Worm (Caenorhabditis elegans) whole organism, midembryonic: Measurements from ENCODE around the gene rde-11.

ENCODE experiments used
- T22C8.4 ChIP-seq: fragments of 200-800 bp; sonication (Bioruptor generic); IDR thresholded peaks from 2 replicates; pipeline ENCODE4 v1.3.6; 2022; ENCODE audit warnings: missing genetic modification characterization, missing compliant biosample characterization
- flt-1 ChIP-seq: fragments of 200-800 bp; sonication (Bioruptor generic); IDR thresholded peaks from 2 replicates; pipeline ENCODE4 v1.3.6; 2022; ENCODE audit warnings: missing genetic modification characterization, missing compliant biosample characterization
- ref-1 ChIP-seq: fragments of 200-800 bp; sonication (Bioruptor generic); conservative IDR thresholded peaks from 2 replicates; pipeline ENCODE4 v1.3.6; 2022; ENCODE audit warnings: missing genetic modification reagents, missing genetic modification characterization, missing compliant biosample characterization
- tab-1 ChIP-seq: fragments of 200-800 bp; sonication (Bioruptor generic); IDR thresholded peaks from 2 replicates; pipeline ENCODE4 v1.3.6; 2022; ENCODE audit warnings: missing genetic modification characterization, missing compliant biosample characterization
- ztf-29 ChIP-seq: fragments of 200-800 bp; sonication (Bioruptor generic); IDR thresholded peaks from 2 replicates; pipeline ENCODE4 v1.3.6; 2022; ENCODE audit warnings: missing genetic modification reagents, missing genetic modification characterization, missing compliant biosample characterization

DNA sequence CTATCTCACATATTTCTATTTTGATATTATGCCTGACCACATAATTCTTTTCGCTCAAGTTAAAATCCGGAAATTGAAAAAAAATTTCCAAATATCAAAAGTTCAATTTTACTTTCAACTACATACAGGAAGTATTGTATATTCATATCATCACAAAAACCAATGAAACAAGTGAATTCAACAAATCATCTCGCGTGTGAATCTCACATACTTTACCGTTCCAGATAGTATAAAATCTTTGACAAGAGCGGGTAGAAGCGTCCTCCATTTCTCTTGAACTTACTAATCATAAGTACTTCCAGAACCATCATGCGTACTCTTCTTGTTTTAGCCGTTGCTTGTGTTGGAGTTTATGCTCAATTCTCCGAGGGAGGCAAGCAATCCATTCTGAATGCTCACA lies 33.6 kb upstream of the rde-11 start, which contains the start of gene scl-8:
- TF ChIP-seq tab-1 (GFP tag; lab: Robert Waterston, UW) (no peak), ref-1 (GFP tag; lab: Robert Waterston, UW) (no peak), flt-1 (GFP tag; lab: Robert Waterston, UW) (no peak), T22C8.4 (GFP tag; lab: Robert Waterston, UW) (no peak), ztf-29 (GFP tag; lab: Robert Waterston, UW) (no peak)
